Worm (Caenorhabditis elegans): Measurements from ENCODE around the gene clec-256.

Gene clec-256

DNA sequence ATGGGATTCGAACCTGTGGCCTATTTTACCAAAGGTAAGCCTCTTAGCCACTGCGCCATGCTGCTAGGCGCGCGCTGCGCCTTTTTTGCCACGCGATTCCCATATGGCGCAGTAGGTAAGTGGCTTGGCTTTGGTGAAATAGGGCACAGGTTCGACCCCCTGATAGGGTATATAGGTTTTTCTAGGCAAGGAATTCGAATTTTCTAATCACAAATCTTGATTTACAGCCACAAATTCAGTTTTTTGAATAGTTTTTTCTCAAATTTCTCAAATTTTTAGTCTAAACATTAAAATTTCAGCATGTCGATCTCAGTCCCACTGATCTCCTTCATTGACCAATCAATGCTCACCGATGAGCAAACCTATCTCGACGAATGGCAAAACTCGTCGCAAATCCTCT is 39.2 kb downstream of the clec-256 start, which contains the start of gene C54E10.3:
Gene C54E10.3 (plus strand): TSS at position 301 of the 400 bp plus-strand sequence.
- TF ChIP-seq nhr-2 (tag; optimal IDR thresholded peaks at IDR 0.05) (no peak), unc-120 (tag; optimal IDR thresholded peaks at IDR 0.05; ENCODE audit: poor library complexity, severe bottlenecking) (no peak), bed-3 (GFP tag; optimal IDR thresholded peaks at IDR 0.05) (no peak), cnd-1 (tag; optimal IDR thresholded peaks at IDR 0.05) (no peak), nhr-28 (tag; optimal IDR thresholded peaks at IDR 0.05) (no peak), unc-39 (tag; optimal IDR thresholded peaks at IDR 0.05) (no peak)

DNA sequence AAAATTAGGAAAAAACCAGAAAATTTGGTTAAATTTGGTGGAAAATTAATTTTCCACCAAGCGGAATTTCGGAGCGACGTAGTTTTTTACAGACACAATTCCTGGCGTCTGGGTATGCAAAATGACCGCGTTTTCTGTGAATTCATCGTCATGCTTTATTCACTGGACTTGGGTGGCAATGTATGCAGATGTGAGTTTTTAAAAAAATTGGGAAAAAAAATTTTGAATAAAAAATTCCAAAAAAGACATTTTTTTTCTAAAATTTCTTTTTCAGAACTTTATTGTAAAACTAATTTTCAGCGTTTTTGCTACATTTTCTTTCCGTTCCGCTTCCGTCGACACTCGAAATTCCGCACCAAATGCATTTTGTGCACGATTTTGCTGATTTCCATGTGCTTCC is 39.9 kb downstream of the clec-256 start, which contains the start of gene C54E10.7:
Gene C54E10.7 (plus strand): TSS at position 301 of the 400 bp plus-strand sequence.
- TF ChIP-seq mep-1 (tag; optimal IDR thresholded peaks at IDR 0.05): no peak
- no peak for TF ChIP-seq flh-1 (GFP tag; optimal IDR thresholded peaks at IDR 0.05)
- no peak for TF ChIP-seq elt-1 (tag; optimal IDR thresholded peaks at IDR 0.05; ENCODE audit: borderline replicate concordance, insufficient read depth)
- no peak for TF ChIP-seq nhr-28 (tag; optimal IDR thresholded peaks at IDR 0.05)
- no peak for TF ChIP-seq ceh-39 (tag; optimal IDR thresholded peaks at IDR 0.05)

DNA sequence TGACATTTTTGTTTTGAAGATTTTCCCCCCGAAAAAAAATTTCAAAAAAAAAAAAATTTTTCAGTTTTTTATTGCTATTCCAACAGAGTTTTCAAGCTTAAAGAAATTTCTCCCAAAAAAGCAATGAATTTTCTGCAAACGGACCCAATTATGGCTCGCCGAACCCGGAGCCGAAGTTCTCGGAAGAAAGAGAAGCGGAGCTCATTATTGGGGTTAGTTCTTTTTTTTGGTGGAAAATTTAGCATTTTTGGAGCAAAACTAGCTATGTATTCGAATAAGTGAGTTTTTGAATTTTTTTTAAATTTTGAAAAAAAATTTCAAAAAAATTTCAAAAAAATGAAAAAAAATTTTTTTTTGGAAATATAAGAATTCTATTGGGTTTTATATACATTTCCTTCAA is 48.2 kb downstream of the clec-256 start, which contains the start of gene ncs-5:
Gene ncs-5 (plus strand): TSS at position 124 of the 400 bp plus-strand sequence.
- no peak for TF ChIP-seq ham-2 (GFP tag; optimal IDR thresholded peaks at IDR 0.05)

DNA sequence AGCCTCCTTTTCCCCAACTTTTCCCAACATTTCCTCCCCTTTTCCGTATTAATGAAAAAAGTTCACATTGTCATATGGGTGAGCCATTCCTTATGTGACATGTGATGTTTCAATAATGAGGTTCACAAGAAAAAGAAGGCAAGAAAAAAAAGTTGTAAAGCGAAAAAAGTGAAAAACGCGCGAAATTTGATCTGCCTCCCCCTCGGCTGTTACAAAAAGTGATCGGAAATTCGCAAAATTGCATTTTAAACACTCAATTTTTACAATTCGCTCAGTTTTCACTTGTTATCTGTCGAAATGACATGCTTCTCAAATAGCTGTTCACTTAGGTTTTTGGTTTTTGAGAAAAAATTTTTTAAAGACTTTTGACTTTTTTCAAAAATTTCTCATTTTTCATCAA is 50.1 kb downstream of the clec-256 start:
- TF ChIP-seq unc-62 (GFP tag; optimal IDR thresholded peaks at IDR 0.05) (no peak), unc-120 (tag; optimal IDR thresholded peaks at IDR 0.05; ENCODE audit: poor library complexity, severe bottlenecking) (no peak), elt-1 (tag; optimal IDR thresholded peaks at IDR 0.05; ENCODE audit: borderline replicate concordance, insufficient read depth) (no peak), elt-3 (tag; optimal IDR thresholded peaks at IDR 0.05) (no peak), cnd-1 (tag; optimal IDR thresholded peaks at IDR 0.05) (no peak), nhr-237 (tag; optimal IDR thresholded peaks at IDR 0.05) (no peak), pha-4 (tag; optimal IDR thresholded peaks at IDR 0.05) (no peak), nhr-76 (tag; optimal IDR thresholded peaks at IDR 0.05) (no peak), sem-2 (GFP tag; optimal IDR thresholded peaks at IDR 0.05) (no peak), ham-2 (GFP tag; optimal IDR thresholded peaks at IDR 0.05) (no peak), M03D4.4 (tag; optimal IDR thresholded peaks at IDR 0.05) (no peak), hlh-1 (tag; optimal IDR thresholded peaks at IDR 0.05) (no peak), ces-1 (GFP tag; optimal IDR thresholded peaks at IDR 0.05) (no peak), snpc-4 (tag; optimal IDR thresholded peaks at IDR 0.05) (no peak), nhr-28 (tag; optimal IDR thresholded peaks at IDR 0.05) (no peak), tbx-8 (GFP tag; optimal IDR thresholded peaks at IDR 0.05) (no peak), mls-2 (tag; optimal IDR thresholded peaks at IDR 0.05) (no peak)
